Fruit fly (Drosophila melanogaster): ENCODE measurements around the gene CG6729.

Gene CG6729

dm6 chr2L:10767597-10768188 is 24.0 kb upstream of the CG6729 start, which contains the start of gene Ubc2 (continued):
- TF ChIP-seq Pdp1 (GFP tag; optimal IDR thresholded peaks at IDR 0.05) (peak in 1 of 2 experiments; percentile 41), CG6654 (GFP tag; optimal IDR thresholded peaks at IDR 0.05) (no peak), bigmax (GFP tag; optimal IDR thresholded peaks at IDR 0.05) (no peak), tio (GFP tag; optimal IDR thresholded peaks at IDR 0.05) (no peak), pnt (GFP tag; optimal IDR thresholded peaks at IDR 0.05) (no peak), CG8089 (GFP tag; optimal IDR thresholded peaks at IDR 0.05) (no peak), Vsx1 (GFP tag; optimal IDR thresholded peaks at IDR 0.05) (no peak), slp2 (GFP tag; optimal IDR thresholded peaks at IDR 0.05) (no peak), CG32767 (GFP tag; IDR thresholded peaks at IDR 0.05) (no peak), Chrac-16 (GFP tag; optimal IDR thresholded peaks at IDR 0.05) (no peak), crc (GFP tag; optimal IDR thresholded peaks at IDR 0.05) (no peak), CG9437 (GFP tag; optimal IDR thresholded peaks at IDR 0.05) (no peak), kay (GFP tag; optimal IDR thresholded peaks at IDR 0.05) (no peak), CG11723 (GFP tag; optimal IDR thresholded peaks at IDR 0.05) (no peak), CHES-1-like (GFP tag; optimal IDR thresholded peaks at IDR 0.05) (peak; percentile 33), ci (GFP tag; IDR thresholded peaks at IDR 0.05) (0 out of 3 replicates have a peak, but pooled peaks have one; percentile 31), scrt (GFP tag; optimal IDR thresholded peaks at IDR 0.05) (no peak), MBD-R2 (GFP tag; IDR thresholded peaks at IDR 0.05) (peak; percentile 93), Trl (optimal IDR thresholded peaks at IDR 0.05) (no peak), Trl (GFP tag; optimal IDR thresholded peaks at IDR 0.05) (peak; percentile 22), CG31388 (GFP tag; optimal IDR thresholded peaks at IDR 0.05) (no peak), pho (GFP tag; optimal IDR thresholded peaks at IDR 0.05) (peak; percentile 46), CG9215 (GFP tag; IDR thresholded peaks at IDR 0.05) (no peak), CG5953 (GFP tag; IDR thresholded peaks at IDR 0.05) (no peak), odd (GFP tag; optimal IDR thresholded peaks at IDR 0.05) (no peak), HmgZ (tag; optimal IDR thresholded peaks at IDR 0.05) (peak; percentile 38), CG4424 (GFP tag; optimal IDR thresholded peaks at IDR 0.05) (no peak), lilli (GFP tag; optimal IDR thresholded peaks at IDR 0.05) (peak; percentile 63), zfh2 (GFP tag; optimal IDR thresholded peaks at IDR 0.05) (peak; percentile 19), Hsf (GFP tag; optimal IDR thresholded peaks at IDR 0.05) (peak; percentile 34), vfl (GFP tag; optimal IDR thresholded peaks at IDR 0.05) (no peak), CG8359 (GFP tag; optimal IDR thresholded peaks at IDR 0.05; ENCODE audit: borderline replicate concordance) (no peak), CG11696 (GFP tag; IDR thresholded peaks at IDR 0.05) (no peak), HLH3B (GFP tag; IDR thresholded peaks at IDR 0.05) (0 out of 2 replicates have a peak, but pooled peaks have one; percentile 21), CG17612 (GFP tag; IDR thresholded peaks at IDR 0.05) (no peak), CG11456 (GFP tag; IDR thresholded peaks at IDR 0.05) (0 out of 3 replicates have a peak, but pooled peaks have one; percentile 34), Nf-YB (GFP tag; optimal IDR thresholded peaks at IDR 0.05) (no peak), CG4730 (GFP tag; IDR thresholded peaks at IDR 0.05) (no peak), CG33213 (GFP tag; optimal IDR thresholded peaks at IDR 0.05) (no peak), Ptx1 (GFP tag; IDR thresholded peaks at IDR 0.05) (peak; percentile 29), CG10543 (GFP tag; optimal IDR thresholded peaks at IDR 0.05) (no peak), CG9817 (tag; optimal IDR thresholded peaks at IDR 0.05) (no peak), TFAM (GFP tag; optimal IDR thresholded peaks at IDR 0.05) (no peak), CG8290 (GFP tag; optimal IDR thresholded peaks at IDR 0.05) (peak; percentile 17), CG8290 (tag; optimal IDR thresholded peaks at IDR 0.05) (no peak), Drgx (GFP tag; IDR thresholded peaks at IDR 0.05) (no peak), en (GFP tag; optimal IDR thresholded peaks at IDR 0.05) (no peak), CTCF (GFP tag; optimal IDR thresholded peaks at IDR 0.05) (no peak), Bteb2 (GFP tag; optimal IDR thresholded peaks at IDR 0.05) (no peak), CG15696 (tag; optimal IDR thresholded peaks at IDR 0.05) (no peak), CG14050 (GFP tag; IDR thresholded peaks at IDR 0.05) (no peak), Hr3 (GFP tag; optimal IDR thresholded peaks at IDR 0.05) (no peak), rib (GFP tag; IDR thresholded peaks at IDR 0.05) (0 out of 2 replicates have a peak, but pooled peaks have one; percentile 18)

Measured in whole organism, embryonic.